Worm (Caenorhabditis elegans) whole organism, early embryonic: ENCODE data around the gene C45B11.9.

Source experiments
- aly-1 ChIP-seq: sonication (generic microtip); optimal IDR thresholded peaks from 2 replicates; lab custom pipeline; 2016; ENCODE audit warnings: missing genetic modification characterization, missing compliant biosample characterization
- ama-1 ChIP-seq: fragments of 150-350 bp; optimal IDR thresholded peaks from 2 replicates; lab custom pipeline; 2014
- hnd-1 ChIP-seq: sonication (generic microtip); optimal IDR thresholded peaks from 2 replicates; lab custom pipeline; 2016; ENCODE audit warnings: missing genetic modification characterization, missing compliant biosample characterization
- tbx-37 ChIP-seq: fragments of 200-800 bp; sonication (Bioruptor generic); conservative IDR thresholded peaks from 2 replicates; pipeline ENCODE4 v1.3.6; 2022; ENCODE audit warnings: missing genetic modification reagents, missing genetic modification characterization, missing compliant biosample characterization

DNA sequence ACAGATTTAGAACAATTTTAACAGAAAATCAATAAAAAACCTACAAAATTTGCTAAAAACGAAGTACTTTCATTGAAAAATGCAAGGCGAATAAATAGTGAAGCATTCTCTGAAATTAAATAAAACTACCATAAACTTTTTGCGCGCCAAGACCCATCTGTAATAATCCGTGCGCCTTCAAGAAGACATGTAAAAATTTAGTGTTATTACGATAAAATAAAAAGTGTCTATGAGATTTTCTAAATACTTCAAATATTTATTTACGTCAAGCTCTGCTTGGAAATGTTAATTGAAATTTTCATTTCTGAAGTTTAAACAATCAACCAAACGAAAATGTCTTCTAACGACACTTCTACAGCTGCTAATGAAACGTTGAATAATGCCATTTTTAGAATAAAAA, at the start of gene C45B11.9:
- TF ChIP-seq ama-1 (no peak), aly-1 (tag; lab: Kevin White, UChicago) (no peak), hnd-1 (tag; lab: Kevin White, UChicago) (no peak), tbx-37 (no peak)
